Fruit fly (Drosophila melanogaster): ENCODE results near the gene CG8568.
A peak's percentile ranks its signal among the peaks of the same experiment; 100 is the strongest.

Gene CG8568

dm6 chrX:17471584-17471983, 19.2 kb upstream of the CG8568 start (continued):
- TF ChIP-seq CG8119 (GFP tag; IDR thresholded peaks at IDR 0.05): peak; percentile 52; the same call in 2 of the 3 replicates
- peak; percentile 35 for TF ChIP-seq CG6276 (GFP tag; optimal IDR thresholded peaks at IDR 0.05)
- TF ChIP-seq fkh (GFP tag; optimal IDR thresholded peaks at IDR 0.05): no peak
- no peak for TF ChIP-seq pdm3 (GFP tag; optimal IDR thresholded peaks at IDR 0.05)
- TF ChIP-seq CG15336 (GFP tag; IDR thresholded peaks at IDR 0.05): peak; percentile 55; the same call in 1 of the 2 replicates
- TF ChIP-seq CG6163 (GFP tag; IDR thresholded peaks at IDR 0.05): no peak
- TF ChIP-seq cyc (GFP tag; optimal IDR thresholded peaks at IDR 0.05): no peak
- no peak for TF ChIP-seq CG11762 (GFP tag; optimal IDR thresholded peaks at IDR 0.05; ENCODE audit: insufficient read depth)
- TF ChIP-seq Eip75B (GFP tag; optimal IDR thresholded peaks at IDR 0.05): no peak
- TF ChIP-seq topi (GFP tag; optimal IDR thresholded peaks at IDR 0.05): no peak
- peak; percentile 32 for TF ChIP-seq CG3919 (GFP tag; optimal IDR thresholded peaks at IDR 0.05)
- TF ChIP-seq CG11294 (GFP tag; IDR thresholded peaks at IDR 0.05): no peak
- TF ChIP-seq lz (GFP tag; optimal IDR thresholded peaks at IDR 0.05): no peak
- peak; percentile 48 for TF ChIP-seq CG4318 (GFP tag; optimal IDR thresholded peaks at IDR 0.05)
- no peak for TF ChIP-seq CG11902 (GFP tag; optimal IDR thresholded peaks at IDR 0.05)
- no peak for TF ChIP-seq Sox15 (GFP tag; optimal IDR thresholded peaks at IDR 0.05)
- TF ChIP-seq Smox (GFP tag; optimal IDR thresholded peaks at IDR 0.05): no peak
- TF ChIP-seq salr (GFP tag; optimal IDR thresholded peaks at IDR 0.05): peak in 1 of 2 experiments; percentile 43
- TF ChIP-seq CG10669 (GFP tag; optimal IDR thresholded peaks at IDR 0.05): peak; percentile 41
- no peak for TF ChIP-seq CG6854 (GFP tag; optimal IDR thresholded peaks at IDR 0.05)
- TF ChIP-seq Ets21C (GFP tag; optimal IDR thresholded peaks at IDR 0.05): no peak
- TF ChIP-seq CG31627 (GFP tag; optimal IDR thresholded peaks at IDR 0.05): no peak
- no peak for TF ChIP-seq CG6792 (GFP tag; optimal IDR thresholded peaks at IDR 0.05)
- TF ChIP-seq fd59A (GFP tag; optimal IDR thresholded peaks at IDR 0.05): no peak
- TF ChIP-seq CG34406 (GFP tag; optimal IDR thresholded peaks at IDR 0.05): no peak

dm6 chrX:17465523-17465922, 13.2 kb upstream of the CG8568 start:
- TF ChIP-seq Hr39 (GFP tag; optimal IDR thresholded peaks at IDR 0.05) (peak; percentile 2), vri (GFP tag; optimal IDR thresholded peaks at IDR 0.05) (no peak), CG31627 (GFP tag; optimal IDR thresholded peaks at IDR 0.05) (no peak), achi (GFP tag; optimal IDR thresholded peaks at IDR 0.05) (peak; percentile 17), Lpt (GFP tag; optimal IDR thresholded peaks at IDR 0.05) (peak; percentile 5), Sox15 (GFP tag; optimal IDR thresholded peaks at IDR 0.05) (no peak), topi (GFP tag; optimal IDR thresholded peaks at IDR 0.05) (peak; percentile 16), cyc (GFP tag; optimal IDR thresholded peaks at IDR 0.05) (no peak), svp (GFP tag) (no peak), CG6163 (GFP tag; IDR thresholded peaks at IDR 0.05) (peak; percentile 70; the same call in 2 of the 3 replicates), CG3919 (GFP tag; optimal IDR thresholded peaks at IDR 0.05) (peak; percentile 18), Sox14 (GFP tag; optimal IDR thresholded peaks at IDR 0.05) (peak; percentile 6), CG8119 (GFP tag; IDR thresholded peaks at IDR 0.05) (0 out of 3 replicates have a peak, but pooled peaks have one; percentile 35), CG7368 (GFP tag; optimal IDR thresholded peaks at IDR 0.05) (peak; percentile 22), Eip75B (GFP tag; optimal IDR thresholded peaks at IDR 0.05) (no peak), CG16779 (tag; optimal IDR thresholded peaks at IDR 0.05) (no peak), CG15336 (GFP tag; IDR thresholded peaks at IDR 0.05) (peak; percentile 55), Eip78C (GFP tag) (peak; percentile 63), CG11294 (GFP tag; IDR thresholded peaks at IDR 0.05) (peak; percentile 40; the same call in 1 of the 2 replicates), eg (GFP tag; IDR thresholded peaks at IDR 0.05) (peak; percentile 72), Hr4 (GFP tag; optimal IDR thresholded peaks at IDR 0.05) (peak; percentile 37)

dm6 chrX:17455829-17456460, 3.6 kb upstream of the CG8568 start:
- no peak for TF ChIP-seq CG11762 (GFP tag; optimal IDR thresholded peaks at IDR 0.05; ENCODE audit: insufficient read depth)
- peak; percentile 93 for TF ChIP-seq dsx (GFP tag; optimal IDR thresholded peaks at IDR 0.05; ENCODE audit: poor library complexity, severe bottlenecking)
- TF ChIP-seq svp (GFP tag): peak; percentile 60

Data from whole organism, prepupa.